Fruit fly (Drosophila melanogaster) whole organism, embryonic: ENCODE data around the gene CG13634.

ENCODE experiments used
- CG14667 ChIP-seq: fragments of 200-800 bp; sonication (Bioruptor generic); IDR thresholded peaks from 2 replicates; pipeline ENCODE4 v1.3.6; 2022; ENCODE audit warnings: missing biosample characterization, missing genetic modification characterization
- CG16813 ChIP-seq: fragments of 200-800 bp; sonication (Bioruptor generic); IDR thresholded peaks from 3 replicates; pipeline ENCODE4 v1.3.6; 2022; ENCODE audit warnings: missing biosample characterization, missing genetic modification characterization; ENCODE audit not compliant: partially characterized antibody
- CG18764 ChIP-seq: fragments of 200-800 bp; sonication (Bioruptor generic); optimal IDR thresholded peaks from 3 replicates; lab custom pipeline; 2016; ENCODE audit warnings: missing biosample characterization, missing genetic modification characterization
- CG2129 ChIP-seq: fragments of 200-800 bp; sonication (Bioruptor generic); IDR thresholded peaks from 2 replicates; pipeline ENCODE4 v1.3.6; 2022; ENCODE audit warnings: missing biosample characterization, missing genetic modification characterization; ENCODE audit not compliant: partially characterized antibody
- CG6654 ChIP-seq: fragments of 200-800 bp; sonication (Bioruptor generic); optimal IDR thresholded peaks from 2 replicates; lab custom pipeline; 2017; ENCODE audit warnings: missing biosample characterization, mild to moderate bottlenecking, missing genetic modification characterization
- Opbp ChIP-seq: fragments of 200-800 bp; sonication (Bioruptor generic); IDR thresholded peaks from 3 replicates; pipeline ENCODE4 v1.3.6; 2022; ENCODE audit warnings: missing biosample characterization, missing genetic modification characterization; ENCODE audit not compliant: partially characterized antibody
- cas ChIP-seq: fragments of 200-800 bp; sonication (Bioruptor generic); IDR thresholded peaks from 2 replicates; pipeline ENCODE4 v1.3.6; 2022; ENCODE audit warnings: missing biosample characterization, missing genetic modification characterization
- sima ChIP-seq: fragments of 200-800 bp; sonication (Bioruptor generic); optimal IDR thresholded peaks from 2 replicates; lab custom pipeline; 2016; ENCODE audit warnings: missing biosample characterization, missing genetic modification characterization
- tll ChIP-seq, 2 experiments: fragments of 200-800 bp in 1 of 2; fragments of >200 bp in 1 of 2; sonication (Bioruptor generic) in 1 of 2; optimal IDR thresholded peaks; 2 replicates each; lab custom pipeline; 2017 to 2019; ENCODE audit warnings: missing biosample characterization in 2 of 2, missing genetic modification characterization in 2 of 2, mild to moderate bottlenecking in 1 of 2, moderate library complexity in 1 of 2
- zen2 ChIP-seq: fragments of 200-800 bp; sonication (Bioruptor generic); IDR thresholded peaks from 3 replicates; pipeline ENCODE4 v1.3.6; 2022; ENCODE audit warnings: missing biosample characterization, missing genetic modification characterization; ENCODE audit not compliant: partially characterized antibody

dm6 chr3R:24787042-24787565, 2.8 kb downstream of the CG13634 start, which contains the start of gene CG5805:
- TF ChIP-seq CG18764 (GFP tag; lab: Kevin White, UChicago), result peak; percentile 75
- TF ChIP-seq tll (GFP tag; optimal IDR thresholded peaks at IDR 0.05; lab: Kevin White, UChicago), result peak in 1 of 2 experiments; percentile 23
- TF ChIP-seq zen2 (GFP tag; lab: Robert Waterston, UW), result no peak
- no peak for TF ChIP-seq CG2129 (GFP tag; lab: Robert Waterston, UW)
- peak; percentile 35; the same call in 1 of the 3 replicates for TF ChIP-seq Opbp
- TF ChIP-seq CG6654 (GFP tag; lab: Kevin White, UChicago), result peak; percentile 64
- TF ChIP-seq sima (GFP tag; lab: Kevin White, UChicago), result peak; percentile 7
- TF ChIP-seq CG14667, result peak; percentile 40; the same call in 1 of the 2 replicates
- TF ChIP-seq cas (GFP tag; lab: Robert Waterston, UW), result peak; percentile 56; the same call in 1 of the 2 replicates
- no peak for TF ChIP-seq CG16813 (GFP tag; lab: Robert Waterston, UW)
